Worm (Caenorhabditis elegans) whole organism, late embryonic: ENCODE data around the gene lips-5.

Source experiments
- C08G9.2 ChIP-seq: sonication (generic microtip); optimal IDR thresholded peaks from 2 replicates; lab custom pipeline; 2016; ENCODE audit warnings: mild to moderate bottlenecking, missing genetic modification characterization, moderate library complexity, missing compliant biosample characterization
- C38D4.7 ChIP-seq: fragments of 200-800 bp; sonication (Bioruptor generic); optimal IDR thresholded peaks from 2 replicates; lab custom pipeline; 2018; ENCODE audit warnings: mild to moderate bottlenecking, missing genetic modification characterization, moderate library complexity, missing compliant biosample characterization
- F13H6.1 ChIP-seq: sonication (generic microtip); optimal IDR thresholded peaks from 2 replicates; lab custom pipeline; 2016; ENCODE audit warnings: missing genetic modification characterization, missing compliant biosample characterization
- K02D7.2 ChIP-seq: sonication (generic microtip); optimal IDR thresholded peaks from 2 replicates; lab custom pipeline; 2017; ENCODE audit warnings: mild to moderate bottlenecking, missing genetic modification characterization, missing compliant biosample characterization
- K09A11.1 ChIP-seq: sonication (generic microtip); optimal IDR thresholded peaks from 2 replicates; lab custom pipeline; 2017; ENCODE audit warnings: antibody characterized with exemption, mild to moderate bottlenecking, missing genetic modification characterization, missing compliant biosample characterization; ENCODE audit not compliant: insufficient read depth
- Y22D7AL.16 ChIP-seq: sonication (generic microtip); optimal IDR thresholded peaks from 2 replicates; lab custom pipeline; 2016; ENCODE audit warnings: missing genetic modification characterization, missing compliant biosample characterization
- ahr-1 ChIP-seq: sonication (generic microtip); optimal IDR thresholded peaks from 2 replicates; lab custom pipeline; 2016; ENCODE audit warnings: missing genetic modification characterization, missing compliant biosample characterization
- ama-1 ChIP-seq: fragments of 150-350 bp; optimal IDR thresholded peaks from 2 replicates; lab custom pipeline; 2014
- ceh-14 ChIP-seq: sonication (generic microtip); optimal IDR thresholded peaks from 2 replicates; lab custom pipeline; 2016; ENCODE audit warnings: missing genotype, missing genetic modification characterization, missing compliant biosample characterization
- ceh-18 ChIP-seq: sonication (generic microtip); optimal IDR thresholded peaks from 2 replicates; lab custom pipeline; 2016; ENCODE audit warnings: missing genetic modification characterization, missing compliant biosample characterization
- ceh-19 ChIP-seq: fragments of 200-800 bp; sonication (Bioruptor generic); optimal IDR thresholded peaks from 2 replicates; lab custom pipeline; 2018; ENCODE audit warnings: mild to moderate bottlenecking, missing genetic modification characterization, missing compliant biosample characterization
- ceh-30 ChIP-seq: fragments of 150-350 bp; optimal IDR thresholded peaks from 2 replicates; lab custom pipeline; 2014; ENCODE audit warnings: missing biosample characterization, missing genetic modification characterization
- ceh-34 ChIP-seq: sonication (generic microtip); optimal IDR thresholded peaks from 2 replicates; lab custom pipeline; 2016; ENCODE audit warnings: mild to moderate bottlenecking, missing genetic modification characterization, missing compliant biosample characterization
- ceh-45 ChIP-seq: fragments of 200-800 bp; sonication (Bioruptor generic); IDR thresholded peaks from 2 replicates; pipeline ENCODE4 v1.3.6; 2022; ENCODE audit warnings: missing genetic modification reagents, missing genetic modification characterization, missing compliant biosample characterization
- ceh-48 ChIP-seq: sonication (generic microtip); optimal IDR thresholded peaks from 2 replicates; lab custom pipeline; 2016; ENCODE audit warnings: missing genetic modification characterization, inconsistent platforms, missing compliant biosample characterization
- che-1 ChIP-seq: sonication (generic microtip); optimal IDR thresholded peaks from 2 replicates; lab custom pipeline; 2016; ENCODE audit warnings: mild to moderate bottlenecking, missing genetic modification characterization, missing compliant biosample characterization
- dve-1 ChIP-seq: sonication (generic microtip); optimal IDR thresholded peaks from 2 replicates; lab custom pipeline; 2017; ENCODE audit warnings: antibody characterized with exemption, mild to moderate bottlenecking, missing genetic modification characterization, missing compliant biosample characterization
- elt-4 ChIP-seq: sonication (generic microtip); optimal IDR thresholded peaks from 2 replicates; lab custom pipeline; 2016; ENCODE audit warnings: missing genetic modification characterization, missing compliant biosample characterization
- eyg-1 ChIP-seq: sonication (generic microtip); optimal IDR thresholded peaks from 2 replicates; lab custom pipeline; 2016; ENCODE audit warnings: missing genotype, missing genetic modification characterization, missing compliant biosample characterization
- hlh-13 ChIP-seq: fragments of 200-800 bp; sonication (Bioruptor generic); optimal IDR thresholded peaks from 2 replicates; lab custom pipeline; 2018; ENCODE audit warnings: mild to moderate bottlenecking, missing genetic modification characterization, missing compliant biosample characterization
- hlh-8 ChIP-seq: sonication (generic microtip); optimal IDR thresholded peaks from 2 replicates; lab custom pipeline; 2016; ENCODE audit warnings: missing genotype, missing genetic modification characterization, missing compliant biosample characterization
- lin-11 ChIP-seq: fragments of 200-800 bp; sonication (Bioruptor generic); optimal IDR thresholded peaks from 2 replicates; lab custom pipeline; 2018; ENCODE audit warnings: mild to moderate bottlenecking, missing genetic modification characterization, missing compliant biosample characterization
- madf-2 ChIP-seq: sonication (generic microtip); optimal IDR thresholded peaks from 2 replicates; lab custom pipeline; 2017; ENCODE audit warnings: missing genetic modification characterization, missing compliant biosample characterization
- nhr-11 ChIP-seq: fragments of 150-350 bp; optimal IDR thresholded peaks from 2 replicates; lab custom pipeline; 2014; ENCODE audit warnings: missing biosample characterization, missing genetic modification characterization
- nhr-232 ChIP-seq: sonication (generic microtip); optimal IDR thresholded peaks from 2 replicates; lab custom pipeline; 2016; ENCODE audit warnings: missing genetic modification characterization, missing compliant biosample characterization
- npax-4 ChIP-seq: sonication (generic microtip); optimal IDR thresholded peaks from 2 replicates; lab custom pipeline; 2016; ENCODE audit warnings: missing genetic modification characterization, missing compliant biosample characterization
- pat-9 ChIP-seq: fragments of 200-800 bp; sonication (Bioruptor generic); optimal IDR thresholded peaks from 2 replicates; lab custom pipeline; 2018; ENCODE audit warnings: mild to moderate bottlenecking, missing genetic modification characterization, moderate library complexity, missing compliant biosample characterization
- pax-1 ChIP-seq: fragments of 150-350 bp; optimal IDR thresholded peaks from 2 replicates; lab custom pipeline; 2014; ENCODE audit warnings: missing biosample characterization, missing genetic modification characterization
- pqm-1 ChIP-seq: sonication (generic microtip); optimal IDR thresholded peaks from 2 replicates; lab custom pipeline; 2016; ENCODE audit warnings: missing genetic modification characterization, missing compliant biosample characterization
- pros-1 ChIP-seq: fragments of 150-350 bp; optimal IDR thresholded peaks from 2 replicates; lab custom pipeline; 2014; ENCODE audit warnings: missing biosample characterization, missing genetic modification reagents, missing genetic modification characterization
- ref-2 ChIP-seq: sonication (generic microtip); optimal IDR thresholded peaks from 2 replicates; lab custom pipeline; 2016; ENCODE audit warnings: missing genetic modification characterization, missing compliant biosample characterization
- sdc-2 ChIP-seq: sonication (generic microtip); optimal IDR thresholded peaks from 2 replicates; lab custom pipeline; 2016; ENCODE audit warnings: missing genotype, missing genetic modification characterization, missing compliant biosample characterization
- sox-2 ChIP-seq: fragments of 200-800 bp; sonication (Bioruptor generic); IDR thresholded peaks from 2 replicates; pipeline ENCODE4 v1.3.6; 2022; ENCODE audit warnings: missing genetic modification reagents, missing genetic modification characterization, missing compliant biosample characterization
- tbx-7 ChIP-seq: sonication (generic microtip); optimal IDR thresholded peaks from 2 replicates; lab custom pipeline; 2016; ENCODE audit warnings: missing genotype, missing genetic modification characterization, missing compliant biosample characterization
- ttx-3 ChIP-seq: sonication (generic microtip); optimal IDR thresholded peaks from 2 replicates; lab custom pipeline; 2016; ENCODE audit warnings: missing genetic modification reagents, missing genetic modification characterization, missing compliant biosample characterization
- unc-55 ChIP-seq: sonication (generic microtip); optimal IDR thresholded peaks from 2 replicates; lab custom pipeline; 2017; ENCODE audit warnings: missing biosample characterization, missing genetic modification reagents, missing genetic modification characterization
- unc-86 ChIP-seq: sonication (generic microtip); optimal IDR thresholded peaks from 2 replicates; lab custom pipeline; 2016; ENCODE audit warnings: missing genetic modification characterization, missing compliant biosample characterization
- ztf-16 ChIP-seq: sonication (generic microtip); optimal IDR thresholded peaks from 2 replicates; lab custom pipeline; 2017; ENCODE audit warnings: missing genetic modification characterization, missing compliant biosample characterization

Gene lips-5

ce11 chrIV:11755003-11755402 is 18.5 kb downstream of the lips-5 start, which contains the start of gene T12A7.10:
T12A7.10 (minus strand) TSS chrIV:11755103.
- TF ChIP-seq sox-2 (no peak), unc-55 (no peak), pax-1 (tag; lab: Kevin White, UChicago) (no peak), K09A11.1 (tag; lab: Kevin White, UChicago) (no peak), ceh-45 (GFP tag; lab: Robert Waterston, UW) (no peak), C08G9.2 (tag; lab: Kevin White, UChicago) (no peak), ahr-1 (no peak), Y22D7AL.16 (tag; lab: Kevin White, UChicago) (no peak), ttx-3 (no peak), ceh-30 (tag; lab: Kevin White, UChicago) (no peak), nhr-11 (tag; lab: Kevin White, UChicago) (no peak), ceh-48 (no peak), ceh-14 (tag; lab: Kevin White, UChicago) (no peak)

DNA sequence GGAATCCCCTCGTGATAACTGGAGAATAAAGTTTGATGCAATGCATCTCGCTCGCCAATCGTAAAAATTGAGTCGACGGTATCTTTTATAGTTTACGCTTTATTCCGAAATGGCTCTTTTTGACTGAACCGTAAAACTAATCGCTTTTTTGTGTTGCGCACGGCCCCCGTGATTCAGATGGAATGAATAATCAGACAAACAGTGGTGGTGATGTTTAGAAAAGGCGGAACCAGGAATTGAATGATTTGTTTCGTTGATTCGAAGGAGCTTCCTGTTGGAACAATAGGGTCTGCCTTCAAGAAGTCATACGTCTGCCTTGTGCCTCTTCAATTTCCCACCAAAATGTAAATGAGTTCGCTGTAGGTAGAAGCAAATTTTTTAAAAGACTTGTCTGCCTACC is 19.2 kb downstream of the lips-5 start, which contains the start of gene scl-18:
Gene scl-18 (minus strand): TSS at position 101 of the 400 bp plus-strand sequence.
- TF ChIP-seq pat-9 (no peak), K02D7.2 (no peak), tbx-7 (tag; lab: Kevin White, UChicago) (no peak), K09A11.1 (tag; lab: Kevin White, UChicago) (no peak), pros-1 (tag; lab: Kevin White, UChicago) (no peak), che-1 (tag; lab: Kevin White, UChicago) (no peak), dve-1 (tag; lab: Kevin White, UChicago) (no peak), Y22D7AL.16 (tag; lab: Kevin White, UChicago) (no peak), C38D4.7 (no peak), hlh-13 (GFP tag; lab: Kevin White, UChicago) (no peak), ref-2 (tag; lab: Kevin White, UChicago) (no peak), madf-2 (no peak)

- TF ChIP-seq hlh-13 (GFP tag; lab: Kevin White, UChicago) (no peak), ceh-18 (tag; lab: Kevin White, UChicago) (peak; percentile 15)
These were observed 24.7 kb downstream of the lips-5 start, which contains the start of gene T12A7.6 for ce11 chrIV:11748852-11749251. T12A7.6 (plus strand) TSS chrIV:11749220.

DNA sequence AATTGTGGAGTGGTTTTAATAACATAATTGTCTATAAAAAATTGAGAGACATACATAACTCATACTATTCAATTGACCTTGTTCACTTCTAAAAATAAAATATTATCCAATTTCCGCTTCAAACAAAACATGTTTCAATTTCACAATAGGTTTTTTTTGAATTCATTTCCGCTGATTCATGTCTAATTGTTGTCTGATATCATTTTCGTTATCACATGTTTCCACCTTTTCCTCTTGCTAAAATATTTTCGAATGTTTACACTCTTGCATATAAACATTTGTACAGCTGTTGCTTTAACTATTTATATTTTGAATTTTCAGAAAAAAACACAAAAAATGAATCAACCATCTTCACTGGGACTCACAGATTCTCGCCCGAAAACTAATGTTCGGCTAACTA is 28.2 kb downstream of the lips-5 start, which contains the start of gene gem-4:
Gene gem-4 (plus strand): TSS at position 301 of the 400 bp plus-strand sequence.
- TF ChIP-seq npax-4 (no peak), ceh-19 (no peak), F13H6.1 (no peak), elt-4 (no peak), ama-1 (no peak), nhr-232 (tag; lab: Kevin White, UChicago) (no peak), ahr-1 (no peak), Y22D7AL.16 (tag; lab: Kevin White, UChicago) (no peak), sdc-2 (tag; lab: Kevin White, UChicago) (no peak), ceh-45 (GFP tag; lab: Robert Waterston, UW) (no peak), eyg-1 (tag; lab: Kevin White, UChicago) (no peak), ceh-34 (tag; lab: Kevin White, UChicago) (no peak), pros-1 (tag; lab: Kevin White, UChicago) (no peak), ztf-16 (tag; lab: Kevin White, UChicago) (no peak), pqm-1 (tag; lab: Kevin White, UChicago) (no peak), unc-86 (tag; lab: Kevin White, UChicago) (no peak), hlh-8 (tag; lab: Kevin White, UChicago) (no peak), lin-11 (tag; lab: Kevin White, UChicago) (no peak)
